Worm (Caenorhabditis elegans): ENCODE results near the gene W03A5.6.

The W03A5.6 gene

DNA sequence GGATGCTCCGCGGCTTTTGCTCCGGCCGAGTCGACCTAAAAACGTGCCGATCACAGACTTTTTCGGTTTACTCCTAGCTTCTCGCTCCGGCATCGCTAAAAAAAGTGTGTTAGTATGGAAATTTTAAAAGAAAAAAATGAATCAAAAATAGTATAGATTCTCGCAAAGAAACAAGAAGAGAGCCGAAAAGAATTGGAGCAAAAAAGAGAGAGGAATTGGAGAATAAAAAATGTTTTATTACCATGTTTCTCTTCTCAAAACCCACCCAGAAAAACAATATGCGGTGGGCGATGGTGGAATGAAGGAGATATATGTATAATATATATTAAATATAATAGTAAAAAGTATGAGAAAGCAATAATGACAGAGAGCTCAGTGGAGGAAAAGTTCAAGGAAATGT is at the start of gene W03A5.6:
TSS of gene W03A5.6 (minus strand) at position 101 of the 400 bp plus-strand sequence.
- TF ChIP-seq nfya-1 (tag; optimal IDR thresholded peaks at IDR 0.05) (no peak), pax-1 (tag; optimal IDR thresholded peaks at IDR 0.05) (no peak), fkh-10 (GFP tag; optimal IDR thresholded peaks at IDR 0.05) (no peak), T23F11.4 (GFP tag; optimal IDR thresholded peaks at IDR 0.05) (no peak), npax-4 (tag; optimal IDR thresholded peaks at IDR 0.05) (no peak), elt-2 (tag; optimal IDR thresholded peaks at IDR 0.05) (no peak)

- TF ChIP-seq sdc-2 (tag; optimal IDR thresholded peaks at IDR 0.05) (no peak), odd-2 (tag; optimal IDR thresholded peaks at IDR 0.05) (no peak), ceh-48 (tag; optimal IDR thresholded peaks at IDR 0.05) (no peak), nhr-232 (tag; optimal IDR thresholded peaks at IDR 0.05) (no peak), hlh-13 (GFP tag; optimal IDR thresholded peaks at IDR 0.05) (no peak), unc-86 (tag; optimal IDR thresholded peaks at IDR 0.05) (no peak), ceh-2 (tag; optimal IDR thresholded peaks at IDR 0.05) (no peak), elt-4 (tag; optimal IDR thresholded peaks at IDR 0.05) (no peak), ceh-34 (tag; optimal IDR thresholded peaks at IDR 0.05) (no peak), unc-55 (GFP tag; optimal IDR thresholded peaks at IDR 0.05) (no peak), unc-3 (GFP tag; conservative IDR thresholded peaks at IDR 0.05) (no peak), unc-3 (tag; optimal IDR thresholded peaks at IDR 0.05) (no peak), che-1 (tag; optimal IDR thresholded peaks at IDR 0.05) (no peak), ref-2 (tag; optimal IDR thresholded peaks at IDR 0.05) (no peak), ceh-22 (tag; optimal IDR thresholded peaks at IDR 0.05) (no peak), hlh-15 (tag; optimal IDR thresholded peaks at IDR 0.05) (no peak)
Measured at ce11 chrIII:5487087-5487603, 46.7 kb upstream of the W03A5.6 start, which contains the start of gene osg-1. Gene osg-1, plus strand, starts transcription at chrIII:5487553.

DNA sequence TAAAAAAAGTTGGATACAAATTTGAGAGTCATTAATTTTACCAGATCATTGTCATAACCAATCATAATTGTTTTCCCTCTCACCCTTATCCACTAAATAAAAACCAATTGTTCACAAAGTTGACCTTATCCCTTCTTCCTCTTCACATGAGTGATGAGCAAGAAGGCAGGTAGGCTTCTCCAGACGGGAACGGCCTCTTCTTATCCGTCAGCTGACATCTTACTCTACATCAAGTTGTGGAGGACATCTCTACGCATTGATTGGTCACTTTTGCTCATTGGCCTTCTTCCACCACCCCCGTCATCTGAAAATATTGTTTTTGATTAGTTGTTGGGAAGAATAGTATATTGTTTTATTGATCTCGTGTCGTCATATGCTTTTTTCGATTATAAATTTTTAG is 45.9 kb upstream of the W03A5.6 start:
- TF ChIP-seq C38D4.7 (GFP tag; optimal IDR thresholded peaks at IDR 0.05) (no peak), unc-55 (GFP tag; optimal IDR thresholded peaks at IDR 0.05) (peak; percentile 30)

DNA sequence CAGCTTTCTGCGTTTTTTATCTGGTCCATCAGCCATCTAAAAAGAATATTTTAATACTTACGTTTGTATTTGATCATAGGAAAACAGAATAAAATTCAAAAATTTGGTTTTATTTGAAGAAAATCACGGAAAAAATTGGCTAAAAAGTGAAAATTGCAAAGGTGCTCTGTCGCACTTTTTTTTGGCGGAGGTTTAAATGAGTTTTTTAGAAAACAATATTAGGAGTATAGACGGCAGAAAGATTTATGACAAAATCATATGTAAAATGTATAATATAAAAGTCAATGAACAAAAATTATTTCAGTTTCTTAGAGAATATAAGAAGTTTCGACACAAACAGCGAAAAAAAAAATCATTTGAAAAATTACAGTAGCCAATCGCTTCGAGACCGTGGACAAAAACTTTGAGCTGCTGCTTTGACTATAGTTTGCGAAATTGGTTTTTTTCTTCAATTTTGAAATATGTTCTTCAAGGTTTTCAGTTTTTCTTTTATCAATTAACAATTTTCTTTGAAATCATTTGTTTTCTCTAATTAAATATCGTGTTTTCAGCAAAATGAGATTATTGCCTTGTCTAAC is 43.4 kb upstream of the W03A5.6 start, which contains the start of the genes R02F2.7 and R02F2.4:
TSS of gene R02F2.7 (minus strand) at position 36 of the 578 bp plus-strand sequence.
TSS of gene R02F2.4 (plus strand) at position 552 of the 578 bp plus-strand sequence.
- TF ChIP-seq dve-1 (tag; optimal IDR thresholded peaks at IDR 0.05) (no peak), hlh-30 (tag; optimal IDR thresholded peaks at IDR 0.05; ENCODE audit: insufficient read depth) (no peak), pax-1 (tag; optimal IDR thresholded peaks at IDR 0.05) (no peak), mec-3 (tag; optimal IDR thresholded peaks at IDR 0.05; ENCODE audit: borderline replicate concordance) (no peak), C08G9.2 (tag; optimal IDR thresholded peaks at IDR 0.05) (no peak), ceh-34 (tag; optimal IDR thresholded peaks at IDR 0.05) (no peak), hlh-8 (tag; optimal IDR thresholded peaks at IDR 0.05) (no peak), K09A11.1 (tag; optimal IDR thresholded peaks at IDR 0.05; ENCODE audit: insufficient read depth) (no peak), F13H6.1 (tag; optimal IDR thresholded peaks at IDR 0.05) (no peak), syd-9 (tag; optimal IDR thresholded peaks at IDR 0.05) (no peak), pag-3 (tag; optimal IDR thresholded peaks at IDR 0.05; ENCODE audit: borderline replicate concordance) (no peak), ttx-3 (tag; optimal IDR thresholded peaks at IDR 0.05) (no peak), Y22D7AL.16 (tag; optimal IDR thresholded peaks at IDR 0.05) (no peak), ets-4 (tag; optimal IDR thresholded peaks at IDR 0.05) (no peak), nhr-11 (tag; optimal IDR thresholded peaks at IDR 0.05) (no peak), pat-9 (tag; optimal IDR thresholded peaks at IDR 0.05) (no peak)
